Fruit fly (Drosophila melanogaster) Kc167 (cell line): ENCODE results near the gene CG33969.

Source experiments
- Sin3A ChIP-seq: fragments of >200 bp; optimal IDR thresholded peaks from 2 replicates; lab custom pipeline; 2018; ENCODE audit warnings: missing external identifiers
- h ChIP-seq: fragments of >200 bp; optimal IDR thresholded peaks from 3 replicates; lab custom pipeline; 2018; ENCODE audit warnings: missing external identifiers
- insv ChIP-seq: fragments of >200 bp; optimal IDR thresholded peaks from 3 replicates; lab custom pipeline; 2018; ENCODE audit warnings: missing external identifiers
- psq ChIP-seq: fragments of >200 bp; optimal IDR thresholded peaks from 2 replicates; lab custom pipeline; 2017; ENCODE audit warnings: missing external identifiers
- ttk ChIP-seq: sonication (Bioruptor generic); optimal IDR thresholded peaks from 2 replicates; lab custom pipeline; 2017; ENCODE audit warnings: missing external identifiers

dm6 chr3L:20375878-20376563 lies 17.3 kb downstream of the CG33969 start, which contains the start of the genes Ide and RhoBTB:
- no peak for TF ChIP-seq insv (lab: Kevin White, UChicago)
- TF ChIP-seq Sin3A (lab: Kevin White, UChicago) = no peak
- TF ChIP-seq ttk (lab: Kevin White, UChicago) = no peak
- TF ChIP-seq h = no peak
- TF ChIP-seq psq (lab: Kevin White, UChicago) = no peak
